Fruit fly (Drosophila melanogaster): ENCODE measurements around the gene polybromo.

polybromo gene

DNA sequence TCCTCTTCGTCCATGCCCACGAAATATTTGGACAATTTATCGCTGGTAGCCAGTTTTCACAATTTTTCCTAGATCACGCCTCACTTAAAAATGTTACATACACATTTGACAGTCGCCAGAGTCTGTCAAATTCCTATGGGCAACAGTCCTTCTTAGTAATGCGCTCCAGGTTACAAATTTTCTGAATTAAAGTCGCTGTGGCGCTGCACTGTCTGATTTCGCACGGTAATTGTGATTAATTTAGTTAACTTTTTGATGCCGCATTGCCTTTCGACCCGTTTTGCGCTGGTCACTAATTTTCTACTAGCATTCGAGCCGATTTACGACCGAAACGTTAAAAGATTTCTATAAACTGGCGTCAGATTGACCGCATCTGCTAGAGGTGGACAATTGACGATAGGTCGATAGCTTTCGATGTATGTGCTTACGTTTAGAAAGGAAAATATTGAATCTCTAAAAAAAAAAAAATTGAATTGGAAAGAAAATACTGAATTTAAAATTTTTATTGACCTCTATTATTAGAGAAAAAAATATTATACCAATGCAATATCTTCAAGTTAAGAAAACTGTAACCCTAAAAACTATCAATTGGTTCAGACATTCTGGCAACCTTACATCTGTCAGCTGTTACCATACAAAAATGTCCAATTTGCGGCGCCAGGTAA, 8.7 kb upstream of the polybromo start, which contains the start of the genes lili and CG34150 (continued):
- TF ChIP-seq CG14050 (GFP tag; IDR thresholded peaks at IDR 0.05), result peak; percentile 48; the same call in 1 of the 3 replicates
- peak; percentile 50; the same call in 1 of the 2 replicates for TF ChIP-seq Nf-YA (GFP tag; IDR thresholded peaks at IDR 0.05)
- peak; percentile 88 for TF ChIP-seq CG13624 (GFP tag; optimal IDR thresholded peaks at IDR 0.05)
- no peak for TF ChIP-seq CG12071 (GFP tag; optimal IDR thresholded peaks at IDR 0.05)
- peak; percentile 34 for TF ChIP-seq CG3163 (GFP tag; optimal IDR thresholded peaks at IDR 0.05)
- no peak for TF ChIP-seq bigmax (GFP tag; optimal IDR thresholded peaks at IDR 0.05)
- TF ChIP-seq sisA (GFP tag; IDR thresholded peaks at IDR 0.05), result peak; percentile 62
- peak; percentile 69 for TF ChIP-seq dmrt11E (tag; optimal IDR thresholded peaks at IDR 0.05)
- peak; percentile 53 for TF ChIP-seq repo (GFP tag; optimal IDR thresholded peaks at IDR 0.05)
- TF ChIP-seq CG18619 (GFP tag; optimal IDR thresholded peaks at IDR 0.05), result peak; percentile 42
- TF ChIP-seq schlank (tag; optimal IDR thresholded peaks at IDR 0.05), result no peak
- TF ChIP-seq CG1602 (GFP tag; optimal IDR thresholded peaks at IDR 0.05), result peak; percentile 70
- no peak for TF ChIP-seq so (GFP tag; IDR thresholded peaks at IDR 0.05)
- no peak for TF ChIP-seq sim (GFP tag; IDR thresholded peaks at IDR 0.05)
- TF ChIP-seq Nf-YB (GFP tag; optimal IDR thresholded peaks at IDR 0.05), result peak; percentile 60
- TF ChIP-seq gsb-n (tag; optimal IDR thresholded peaks at IDR 0.05), result peak; percentile 43
- TF ChIP-seq lbe (GFP tag; optimal IDR thresholded peaks at IDR 0.05), result peak; percentile 32
- TF ChIP-seq ttk (GFP tag; IDR thresholded peaks at IDR 0.05), result 0 out of 2 replicates have a peak, but pooled peaks have one; percentile 47
- TF ChIP-seq dimm (GFP tag; IDR thresholded peaks at IDR 0.05), result no peak
- TF ChIP-seq CG3838 (GFP tag; optimal IDR thresholded peaks at IDR 0.05), result peak; percentile 67
- peak; percentile 75 for TF ChIP-seq grau (tag; optimal IDR thresholded peaks at IDR 0.05)
- peak; percentile 72 for TF ChIP-seq CG13775 (GFP tag; optimal IDR thresholded peaks at IDR 0.05)
- TF ChIP-seq Dfd (GFP tag; optimal IDR thresholded peaks at IDR 0.05), result no peak
- TF ChIP-seq CG10321 (GFP tag; IDR thresholded peaks at IDR 0.05), result no peak
- no peak for TF ChIP-seq danr (GFP tag; IDR thresholded peaks at IDR 0.05)
- peak; percentile 72 for TF ChIP-seq CG9727 (GFP tag; optimal IDR thresholded peaks at IDR 0.05)
- no peak for TF ChIP-seq dan (GFP tag; IDR thresholded peaks at IDR 0.05)
- TF ChIP-seq lov (optimal IDR thresholded peaks at IDR 0.05), result no peak
- no peak for TF ChIP-seq lov (GFP tag; IDR thresholded peaks at IDR 0.05)
- TF ChIP-seq CG6254 (GFP tag; optimal IDR thresholded peaks at IDR 0.05), result peak; percentile 15
- TF ChIP-seq Mes4 (GFP tag; optimal IDR thresholded peaks at IDR 0.05), result peak; percentile 56
- TF ChIP-seq pb (GFP tag; optimal IDR thresholded peaks at IDR 0.05), result no peak
- no peak for TF ChIP-seq toy (GFP tag; IDR thresholded peaks at IDR 0.05)
- peak; percentile 78 for TF ChIP-seq Abd-B (GFP tag; optimal IDR thresholded peaks at IDR 0.05)
- TF ChIP-seq zfh2 (GFP tag; optimal IDR thresholded peaks at IDR 0.05), result peak; percentile 64
- TF ChIP-seq Elba2 (GFP tag; optimal IDR thresholded peaks at IDR 0.05), result no peak
- peak; percentile 86 for TF ChIP-seq B-H2 (GFP tag; optimal IDR thresholded peaks at IDR 0.05)
- peak; percentile 32 for TF ChIP-seq CG2202 (tag; optimal IDR thresholded peaks at IDR 0.05)
- TF ChIP-seq Bteb2 (GFP tag; optimal IDR thresholded peaks at IDR 0.05), result peak; percentile 86
- peak; percentile 52 to 74 for TF ChIP-seq chif (GFP tag; optimal IDR thresholded peaks at IDR 0.05)
- peak; percentile 85 for TF ChIP-seq vvl (GFP tag; IDR thresholded peaks at IDR 0.05)
- TF ChIP-seq CG17361 (GFP tag; IDR thresholded peaks at IDR 0.05), result peak; percentile 78
- no peak for TF ChIP-seq Vsx1 (GFP tag; optimal IDR thresholded peaks at IDR 0.05)
- TF ChIP-seq vfl (GFP tag; optimal IDR thresholded peaks at IDR 0.05), result peak; percentile 73
- peak; percentile 74 for TF ChIP-seq Hr3 (GFP tag; optimal IDR thresholded peaks at IDR 0.05)
- TF ChIP-seq CG3281 (GFP tag; optimal IDR thresholded peaks at IDR 0.05), result peak; percentile 67
- peak; percentile 89 for TF ChIP-seq CG2116 (GFP tag; optimal IDR thresholded peaks at IDR 0.05)
- TF ChIP-seq CG11560 (tag; IDR thresholded peaks at IDR 0.05), result peak; percentile 60; the same call in 1 of the 3 replicates
- TF ChIP-seq CG14860 (GFP tag; IDR thresholded peaks at IDR 0.05; ENCODE audit: partially characterized antibody), result peak; percentile 70; the same call in 2 of the 3 replicates
- TF ChIP-seq mam (GFP tag; optimal IDR thresholded peaks at IDR 0.05), result peak; percentile 80
- peak; percentile 57 for TF ChIP-seq CG8089 (GFP tag; optimal IDR thresholded peaks at IDR 0.05)
